Worm (Caenorhabditis elegans): ENCODE results near the gene F14H8.8.

The F14H8.8 gene

DNA sequence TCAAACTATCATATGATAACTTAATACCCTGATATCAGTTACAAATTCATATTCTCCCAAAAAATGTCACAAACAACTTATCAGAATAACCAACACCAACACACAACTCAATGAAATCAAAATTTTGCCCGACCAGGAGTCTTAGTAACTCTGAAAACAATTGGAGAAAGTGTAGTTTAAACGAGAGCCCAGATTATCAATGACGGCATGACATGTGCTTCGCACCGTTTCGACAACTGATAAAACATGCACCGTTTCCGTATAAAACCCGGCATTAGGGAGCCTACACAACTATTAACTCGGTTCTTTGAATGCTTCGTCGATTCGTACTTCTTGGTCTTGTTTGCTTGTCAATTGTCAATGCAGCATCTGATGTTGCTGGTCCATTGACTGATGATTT is 35.6 kb upstream of the F14H8.8 start, which contains the start of gene fil-1:
fil-1 (plus strand) TSS at position 219 of the 400 bp plus-strand sequence.
- TF ChIP-seq mbf-1 (tag; optimal IDR thresholded peaks at IDR 0.05), result no peak
- TF ChIP-seq fos-1 (tag; optimal IDR thresholded peaks at IDR 0.05), result peak; percentile 40
- TF ChIP-seq nhr-77 (tag; optimal IDR thresholded peaks at IDR 0.05), result no peak
- TF ChIP-seq nhr-237 (tag; optimal IDR thresholded peaks at IDR 0.05), result no peak
- TF ChIP-seq nhr-23 (tag; optimal IDR thresholded peaks at IDR 0.05), result no peak
- TF ChIP-seq aly-2 (tag; optimal IDR thresholded peaks at IDR 0.05), result no peak
- TF ChIP-seq sma-9 (GFP tag; optimal IDR thresholded peaks at IDR 0.05), result peak; percentile 60
- TF ChIP-seq sma-9 (tag; optimal IDR thresholded peaks at IDR 0.05), result no peak
- TF ChIP-seq zag-1 (tag; optimal IDR thresholded peaks at IDR 0.05), result no peak
- no peak for TF ChIP-seq nhr-25 (tag; optimal IDR thresholded peaks at IDR 0.05)
- TF ChIP-seq peb-1 (tag; optimal IDR thresholded peaks at IDR 0.05), result no peak
- no peak for TF ChIP-seq unc-39 (tag; optimal IDR thresholded peaks at IDR 0.05)
- no peak for TF ChIP-seq dmd-4 (tag; optimal IDR thresholded peaks at IDR 0.05)

DNA sequence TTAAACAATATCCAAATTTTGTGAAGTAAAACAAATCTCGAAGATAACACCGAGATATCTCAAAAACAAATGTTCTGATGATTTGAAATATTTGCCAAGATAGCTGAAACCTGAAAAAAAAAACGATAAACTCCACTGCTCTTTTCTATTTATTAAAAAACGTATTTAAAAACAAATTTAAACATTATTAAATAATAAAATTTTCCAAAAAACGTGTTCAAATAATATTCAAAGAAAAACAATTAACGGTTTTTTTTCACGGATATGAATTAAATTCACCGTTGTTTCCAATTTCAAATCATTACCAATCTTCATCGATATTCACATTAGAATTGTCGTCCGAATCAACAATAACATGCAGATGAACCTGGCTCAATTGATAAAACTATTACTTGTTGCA is 33.0 kb upstream of the F14H8.8 start, which contains the start of gene irld-14:
irld-14 (plus strand) TSS at position 301 of the 400 bp plus-strand sequence.
- no peak for TF ChIP-seq lin-13 (GFP tag; optimal IDR thresholded peaks at IDR 0.05)
- TF ChIP-seq nhr-23 (tag; optimal IDR thresholded peaks at IDR 0.05), result no peak
- TF ChIP-seq nhr-129 (tag; optimal IDR thresholded peaks at IDR 0.05), result no peak
- TF ChIP-seq gmeb-1 (tag; optimal IDR thresholded peaks at IDR 0.05), result no peak
- TF ChIP-seq sem-4 (tag; optimal IDR thresholded peaks at IDR 0.05), result no peak
- TF ChIP-seq F13H6.1 (tag; optimal IDR thresholded peaks at IDR 0.05), result no peak
- TF ChIP-seq aly-2 (tag; optimal IDR thresholded peaks at IDR 0.05), result no peak
- no peak for TF ChIP-seq sma-9 (GFP tag; optimal IDR thresholded peaks at IDR 0.05)
- no peak for TF ChIP-seq sma-9 (tag; optimal IDR thresholded peaks at IDR 0.05)
- no peak for TF ChIP-seq nhr-21 (tag; optimal IDR thresholded peaks at IDR 0.05)
- TF ChIP-seq nhr-25 (tag; optimal IDR thresholded peaks at IDR 0.05), result no peak
- TF ChIP-seq nhr-11 (tag; optimal IDR thresholded peaks at IDR 0.05), result no peak
- TF ChIP-seq unc-62 (GFP tag; optimal IDR thresholded peaks at IDR 0.05), result no peak
- TF ChIP-seq mab-5 (tag; optimal IDR thresholded peaks at IDR 0.05), result no peak
- TF ChIP-seq egl-27 (tag; optimal IDR thresholded peaks at IDR 0.05), result no peak
- no peak for TF ChIP-seq skn-1 (tag; optimal IDR thresholded peaks at IDR 0.05)
- TF ChIP-seq Y55F3AM.14 (GFP tag; optimal IDR thresholded peaks at IDR 0.05), result no peak

DNA sequence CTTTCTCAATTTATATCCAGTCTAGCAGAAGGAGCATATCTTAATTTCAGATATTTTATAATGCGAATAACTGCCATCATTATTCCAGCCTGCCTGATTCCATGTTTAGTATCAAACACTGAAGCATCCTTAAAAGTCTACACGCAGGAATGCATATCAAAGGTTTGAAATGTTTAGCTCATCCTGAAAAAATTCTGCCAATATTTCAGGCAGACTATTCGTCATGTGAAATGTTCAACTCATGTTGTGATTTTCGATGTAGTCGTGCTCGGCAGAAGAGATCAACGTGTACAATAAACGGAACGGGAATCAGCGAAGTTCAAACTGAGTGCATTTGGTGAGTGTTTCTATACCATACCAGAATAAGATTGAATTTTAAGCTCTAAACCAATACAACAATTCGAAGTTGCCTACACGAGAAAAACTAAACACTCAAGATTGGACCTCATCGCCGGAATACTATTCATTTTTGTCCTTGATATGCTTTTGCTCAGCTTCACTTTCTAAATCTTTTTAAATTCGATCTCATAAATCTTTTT is 29.7 kb upstream of the F14H8.8 start, which contains the start of gene T01C3.11:
T01C3.11 (plus strand) TSS at position 51 of the 539 bp plus-strand sequence.
- TF ChIP-seq F13H6.1 (tag; optimal IDR thresholded peaks at IDR 0.05) (no peak), ztf-11 (tag; optimal IDR thresholded peaks at IDR 0.05) (no peak), skn-1 (tag; optimal IDR thresholded peaks at IDR 0.05) (no peak), sem-4 (tag; optimal IDR thresholded peaks at IDR 0.05) (no peak), unc-62 (GFP tag; optimal IDR thresholded peaks at IDR 0.05) (no peak), nhr-23 (tag; optimal IDR thresholded peaks at IDR 0.05) (no peak), nhr-6 (tag; optimal IDR thresholded peaks at IDR 0.05) (no peak), aly-2 (tag; optimal IDR thresholded peaks at IDR 0.05) (no peak), lin-13 (GFP tag; optimal IDR thresholded peaks at IDR 0.05) (no peak), gmeb-1 (tag; optimal IDR thresholded peaks at IDR 0.05) (no peak), peb-1 (tag; optimal IDR thresholded peaks at IDR 0.05) (no peak)

DNA sequence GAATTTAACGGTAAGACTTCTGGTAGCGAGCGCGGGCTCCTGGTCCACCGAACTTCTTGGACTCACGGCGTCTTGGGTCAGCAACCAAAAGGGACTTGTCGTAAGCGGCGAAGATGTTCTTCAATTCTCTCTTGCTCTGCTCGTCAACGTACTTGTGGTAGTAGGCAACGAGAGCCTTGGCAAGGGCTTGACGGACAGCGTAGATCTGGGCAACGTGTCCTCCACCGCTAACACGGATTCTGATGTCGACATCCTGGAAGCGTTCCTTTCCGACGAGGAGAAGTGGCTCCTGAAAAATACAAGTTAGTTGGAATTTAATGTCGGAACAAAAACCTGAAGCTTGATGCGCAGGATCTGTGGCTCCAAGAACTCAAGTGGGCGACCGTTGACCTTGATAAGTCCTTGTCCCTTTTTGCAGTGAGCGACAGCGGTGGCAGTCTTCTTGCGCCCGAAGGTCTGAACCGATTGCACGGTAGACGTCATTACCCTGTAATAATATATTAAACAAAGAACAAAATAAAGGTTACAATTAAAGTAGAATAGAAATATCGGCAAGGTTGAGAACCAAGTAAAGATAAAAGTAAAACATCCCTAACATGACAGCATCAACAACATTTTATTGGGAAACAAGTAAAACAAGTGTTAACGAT is 29.1 kb upstream of the F14H8.8 start, which contains the start of gene rps-16:
rps-16 (minus strand) TSS at position 487 of the 650 bp plus-strand sequence.
- TF ChIP-seq nhr-77 (tag; optimal IDR thresholded peaks at IDR 0.05), result no peak
- no peak for TF ChIP-seq snpc-4 (tag; optimal IDR thresholded peaks at IDR 0.05)
- no peak for TF ChIP-seq nhr-10 (tag; optimal IDR thresholded peaks at IDR 0.05)
- TF ChIP-seq ceh-16 (tag; optimal IDR thresholded peaks at IDR 0.05), result no peak
- TF ChIP-seq nhr-6 (tag; optimal IDR thresholded peaks at IDR 0.05), result no peak
- TF ChIP-seq nhr-237 (tag; optimal IDR thresholded peaks at IDR 0.05), result no peak
- no peak for TF ChIP-seq sma-3 (GFP tag; optimal IDR thresholded peaks at IDR 0.05)
- TF ChIP-seq ceh-82 (tag; optimal IDR thresholded peaks at IDR 0.05), result no peak
- TF ChIP-seq skn-1 (tag; optimal IDR thresholded peaks at IDR 0.05), result no peak
- TF ChIP-seq peb-1 (tag; optimal IDR thresholded peaks at IDR 0.05), result no peak
- TF ChIP-seq C34F6.9 (tag; optimal IDR thresholded peaks at IDR 0.05), result no peak

DNA sequence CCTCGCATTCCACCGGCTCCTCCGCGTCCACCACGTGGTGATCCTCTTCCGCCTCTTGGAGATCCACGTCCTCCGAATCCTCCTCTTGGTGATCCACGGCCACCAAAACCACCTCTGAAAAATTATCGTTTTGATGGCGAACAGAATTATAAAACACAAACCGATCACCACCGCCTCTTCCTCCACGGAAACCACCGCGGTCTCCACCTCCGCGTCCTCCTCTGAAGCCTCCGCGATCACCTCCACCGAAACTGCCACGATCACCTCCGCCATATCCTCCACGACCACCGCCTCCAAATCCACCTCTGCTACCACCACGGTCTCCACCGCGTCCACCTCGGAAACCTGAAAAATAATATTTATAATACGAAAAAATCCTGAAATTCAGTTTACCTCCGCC is 27.7 kb upstream of the F14H8.8 start:
- TF ChIP-seq sma-3 (GFP tag; optimal IDR thresholded peaks at IDR 0.05) (no peak), nhr-6 (tag; optimal IDR thresholded peaks at IDR 0.05) (no peak), elt-1 (tag; optimal IDR thresholded peaks at IDR 0.05) (no peak), nhr-23 (tag; optimal IDR thresholded peaks at IDR 0.05) (no peak), R02D3.7 (tag; optimal IDR thresholded peaks at IDR 0.05) (no peak), F13H6.1 (tag; optimal IDR thresholded peaks at IDR 0.05) (no peak), ztf-1 (GFP tag; conservative IDR thresholded peaks at IDR 0.05) (no peak), ztf-4 (tag; optimal IDR thresholded peaks at IDR 0.05) (no peak), nhr-10 (tag; optimal IDR thresholded peaks at IDR 0.05) (no peak), alr-1 (tag; optimal IDR thresholded peaks at IDR 0.05) (no peak), blmp-1 (tag; optimal IDR thresholded peaks at IDR 0.05; ENCODE audit: insufficient read depth) (no peak), ztf-11 (tag; optimal IDR thresholded peaks at IDR 0.05) (no peak)

Measured in whole organism, L2 larva.